Worm (Caenorhabditis elegans): Measurements from ENCODE around the gene fbxb-24.
A peak's percentile ranks its signal among the peaks of the same experiment; 100 is the strongest.

fbxb-24 gene

ce11 chrIII:11918247-11918769 is 9.5 kb downstream of the fbxb-24 start, which contains the start of gene znf-593:
znf-593 (minus strand) TSS chrIII:11918719.
- peak; percentile 28 for TF ChIP-seq K02D7.2 (tag; optimal IDR thresholded peaks at IDR 0.05)
- no peak for TF ChIP-seq unc-3 (GFP tag; conservative IDR thresholded peaks at IDR 0.05)
- TF ChIP-seq unc-3 (tag; optimal IDR thresholded peaks at IDR 0.05): no peak
- no peak for TF ChIP-seq ceh-14 (tag; optimal IDR thresholded peaks at IDR 0.05)

- TF ChIP-seq nfya-1 (tag; optimal IDR thresholded peaks at IDR 0.05) (peak; percentile 36), elt-2 (tag; optimal IDR thresholded peaks at IDR 0.05) (peak; percentile 12), hlh-6 (tag; optimal IDR thresholded peaks at IDR 0.05) (no peak), ceh-30 (tag; optimal IDR thresholded peaks at IDR 0.05) (peak; percentile 24), unc-55 (GFP tag; optimal IDR thresholded peaks at IDR 0.05) (peak; percentile 12), unc-42 (tag; optimal IDR thresholded peaks at IDR 0.05) (no peak)
Observed at ce11 chrIII:11920187-11920785, 11.5 kb downstream of the fbxb-24 start, which contains the start of the genes ccf-1 and trap-4. ccf-1 (minus strand) TSS chrIII:11920237. trap-4 (plus strand) TSS chrIII:11920735.

ce11 chrIII:11921658-11922098 is 12.9 kb downstream of the fbxb-24 start, which contains the start of gene Y56A3A.22:
Y56A3A.22 (plus strand) TSS chrIII:11921692.
- TF ChIP-seq ama-1 (optimal IDR thresholded peaks at IDR 0.05): peak; percentile 72
- TF ChIP-seq zip-5 (tag; optimal IDR thresholded peaks at IDR 0.05): no peak

- no peak for TF ChIP-seq che-1 (tag; optimal IDR thresholded peaks at IDR 0.05)
Observed at ce11 chrIII:11923586-11923985, 14.8 kb downstream of the fbxb-24 start, which contains the start of gene nft-1. nft-1 (plus strand) TSS chrIII:11923886.

- TF ChIP-seq fkh-10 (GFP tag; optimal IDR thresholded peaks at IDR 0.05) (no peak), ceh-18 (tag; optimal IDR thresholded peaks at IDR 0.05) (no peak), ceh-14 (tag; optimal IDR thresholded peaks at IDR 0.05) (no peak)
Observed at ce11 chrIII:11930899-11931298, 22.1 kb downstream of the fbxb-24 start.

- TF ChIP-seq dve-1 (tag; optimal IDR thresholded peaks at IDR 0.05) (no peak), ceh-22 (tag; optimal IDR thresholded peaks at IDR 0.05) (no peak), fkh-10 (GFP tag; optimal IDR thresholded peaks at IDR 0.05) (no peak), sox-2 (GFP tag; IDR thresholded peaks at IDR 0.05) (no peak), fkh-6 (tag; optimal IDR thresholded peaks at IDR 0.05) (no peak), hlh-15 (tag; optimal IDR thresholded peaks at IDR 0.05) (no peak), npax-4 (tag; optimal IDR thresholded peaks at IDR 0.05) (no peak), odd-2 (tag; optimal IDR thresholded peaks at IDR 0.05) (no peak), lim-6 (tag; optimal IDR thresholded peaks at IDR 0.05) (no peak), ceh-19 (GFP tag; optimal IDR thresholded peaks at IDR 0.05) (no peak), ztf-16 (tag; optimal IDR thresholded peaks at IDR 0.05) (no peak), hlh-13 (GFP tag; optimal IDR thresholded peaks at IDR 0.05) (no peak)
Observed at ce11 chrIII:11931960-11932359, 23.2 kb downstream of the fbxb-24 start.

- no peak for TF ChIP-seq ztf-16 (tag; optimal IDR thresholded peaks at IDR 0.05)
- TF ChIP-seq zip-5 (tag; optimal IDR thresholded peaks at IDR 0.05): no peak
- TF ChIP-seq ceh-34 (tag; optimal IDR thresholded peaks at IDR 0.05): no peak
- TF ChIP-seq dve-1 (tag; optimal IDR thresholded peaks at IDR 0.05): no peak
- TF ChIP-seq unc-3 (GFP tag; conservative IDR thresholded peaks at IDR 0.05): no peak
- TF ChIP-seq unc-3 (tag; optimal IDR thresholded peaks at IDR 0.05): no peak
- no peak for TF ChIP-seq che-1 (tag; optimal IDR thresholded peaks at IDR 0.05)
- TF ChIP-seq ceh-24 (tag; optimal IDR thresholded peaks at IDR 0.05): no peak
- TF ChIP-seq ttx-3 (tag; optimal IDR thresholded peaks at IDR 0.05): no peak
- TF ChIP-seq ama-1 (optimal IDR thresholded peaks at IDR 0.05): no peak
- TF ChIP-seq ceh-14 (tag; optimal IDR thresholded peaks at IDR 0.05): no peak
- no peak for TF ChIP-seq hlh-8 (tag; optimal IDR thresholded peaks at IDR 0.05)
- no peak for TF ChIP-seq K09A11.1 (tag; optimal IDR thresholded peaks at IDR 0.05; ENCODE audit: insufficient read depth)
- TF ChIP-seq elt-4 (tag; optimal IDR thresholded peaks at IDR 0.05): no peak
- TF ChIP-seq pqm-1 (tag; optimal IDR thresholded peaks at IDR 0.05): no peak
- no peak for TF ChIP-seq ets-4 (tag; optimal IDR thresholded peaks at IDR 0.05)
- TF ChIP-seq dmd-4 (tag; optimal IDR thresholded peaks at IDR 0.05; ENCODE audit: borderline replicate concordance): no peak
- TF ChIP-seq unc-55 (GFP tag; optimal IDR thresholded peaks at IDR 0.05): no peak
Observed at ce11 chrIII:11933539-11933938, 24.8 kb downstream of the fbxb-24 start, which contains the start of gene dolk-1. dolk-1 (minus strand) TSS chrIII:11933639.

Measured in whole organism, late embryonic.